Fruit fly (Drosophila melanogaster) whole organism, embryonic: ENCODE measurements around the gene CG13054.

Source experiments
- Asciz ChIP-seq: fragments of 200-800 bp; sonication (Bioruptor generic); optimal IDR thresholded peaks from 2 replicates; lab custom pipeline; 2017; ENCODE audit warnings: missing biosample characterization, mild to moderate bottlenecking, missing genetic modification characterization, missing genetic modification reagents
- BEAF-32 ChIP-seq: fragments of 200-800 bp; sonication (Bioruptor generic); optimal IDR thresholded peaks from 3 replicates; lab custom pipeline; 2017; ENCODE audit warnings: missing biosample characterization, missing genetic modification characterization, mild to moderate bottlenecking, moderate library complexity, missing genetic modification reagents
- Bgb ChIP-seq: fragments of 200-800 bp; sonication (Bioruptor generic); IDR thresholded peaks from 2 replicates; pipeline ENCODE4 v1.3.6; 2022; ENCODE audit warnings: missing biosample characterization, missing genetic modification characterization; ENCODE audit not compliant: partially characterized antibody
- CG10274 ChIP-seq: fragments of 200-800 bp; sonication (Bioruptor generic); optimal IDR thresholded peaks from 3 replicates; lab custom pipeline; 2017; ENCODE audit warnings: missing biosample characterization, mild to moderate bottlenecking, missing genetic modification characterization
- CG11085 ChIP-seq: fragments of 200-800 bp; sonication (Bioruptor generic); IDR thresholded peaks from 2 replicates; pipeline ENCODE4 v1.3.6; 2022; ENCODE audit warnings: missing biosample characterization, missing genetic modification characterization
- CG11247 ChIP-seq: fragments of 200-800 bp; sonication (Bioruptor generic); IDR thresholded peaks from 2 replicates; pipeline ENCODE4 v1.3.6; 2022; ENCODE audit warnings: missing biosample characterization, missing genetic modification characterization
- CG12299 ChIP-seq: fragments of 200-800 bp; sonication (Bioruptor generic); optimal IDR thresholded peaks from 2 replicates; lab custom pipeline; 2018; ENCODE audit warnings: missing biosample characterization, mild to moderate bottlenecking, missing genetic modification characterization
- CG13123 ChIP-seq: fragments of 200-800 bp; sonication (Bioruptor generic); optimal IDR thresholded peaks from 2 replicates; lab custom pipeline; 2016; ENCODE audit warnings: missing biosample characterization, missing genetic modification characterization
- CG13775 ChIP-seq: fragments of 200-800 bp; sonication (Bioruptor generic); optimal IDR thresholded peaks from 3 replicates; lab custom pipeline; 2017; ENCODE audit warnings: missing biosample characterization, mild to moderate bottlenecking, missing genetic modification characterization
- CG13894 ChIP-seq: fragments of 200-800 bp; sonication (Bioruptor generic); optimal IDR thresholded peaks from 3 replicates; lab custom pipeline; 2018; ENCODE audit warnings: missing biosample characterization, mild to moderate bottlenecking, missing genetic modification characterization, moderate library complexity
- CG15269 ChIP-seq: fragments of 200-800 bp; sonication (Bioruptor generic); optimal IDR thresholded peaks from 2 replicates; lab custom pipeline; 2018; ENCODE audit warnings: missing biosample characterization, mild to moderate bottlenecking, missing genetic modification characterization, moderate library complexity
- CG16779 ChIP-seq: fragments of 200-800 bp; sonication (Bioruptor generic); IDR thresholded peaks from 2 replicates; pipeline ENCODE4 v1.3.6; 2022; ENCODE audit warnings: missing biosample characterization, missing genetic modification characterization
- CG16813 ChIP-seq: fragments of 200-800 bp; sonication (Bioruptor generic); IDR thresholded peaks from 3 replicates; pipeline ENCODE4 v1.3.6; 2022; ENCODE audit warnings: missing biosample characterization, missing genetic modification characterization; ENCODE audit not compliant: partially characterized antibody
- CG1792 ChIP-seq: fragments of 200-800 bp; sonication (Bioruptor generic); optimal IDR thresholded peaks from 2 replicates; lab custom pipeline; 2016; ENCODE audit warnings: missing biosample characterization, missing genetic modification characterization
- CG2202 ChIP-seq: fragments of 200-800 bp; sonication (Bioruptor generic); optimal IDR thresholded peaks from 2 replicates; lab custom pipeline; 2018; ENCODE audit warnings: missing biosample characterization, mild to moderate bottlenecking, missing genetic modification characterization
- CG32772 ChIP-seq: fragments of 200-800 bp; sonication (Bioruptor generic); IDR thresholded peaks from 2 replicates; pipeline ENCODE4 v1.3.6; 2022; ENCODE audit warnings: missing biosample characterization, missing genetic modification characterization
- CG6791 ChIP-seq: fragments of 200-800 bp; sonication (Bioruptor generic); IDR thresholded peaks from 3 replicates; pipeline ENCODE4 v1.3.6; 2022; ENCODE audit warnings: missing biosample characterization, missing genetic modification characterization; ENCODE audit not compliant: partially characterized antibody
- CG8924 ChIP-seq: fragments of 200-800 bp; optimal IDR thresholded peaks from 3 replicates; lab custom pipeline; 2019; ENCODE audit warnings: missing biosample characterization, mild to moderate bottlenecking, missing genetic modification characterization, moderate library complexity
- Chrac-16 ChIP-seq: fragments of 200-800 bp; sonication (Bioruptor generic); optimal IDR thresholded peaks from 3 replicates; lab custom pipeline; 2016; ENCODE audit warnings: missing biosample characterization, missing genetic modification characterization
- Fer3 ChIP-seq: fragments of 200-800 bp; sonication (Bioruptor generic); optimal IDR thresholded peaks from 2 replicates; lab custom pipeline; 2018; ENCODE audit warnings: missing biosample characterization, mild to moderate bottlenecking, missing genetic modification characterization, moderate library complexity
- H15 ChIP-seq: fragments of 200-800 bp; sonication (Bioruptor generic); IDR thresholded peaks from 3 replicates; pipeline ENCODE4 v1.3.6; 2022; ENCODE audit warnings: missing biosample characterization, missing genetic modification characterization
- Lhr ChIP-seq: fragments of 200-800 bp; sonication (Bioruptor generic); optimal IDR thresholded peaks from 3 replicates; lab custom pipeline; 2017; ENCODE audit warnings: mild to moderate bottlenecking, missing biosample characterization, missing genetic modification reagents, missing genetic modification characterization
- Mad ChIP-seq: fragments of 200-800 bp; sonication (Bioruptor generic); optimal IDR thresholded peaks from 2 replicates; lab custom pipeline; 2016; ENCODE audit warnings: missing biosample characterization, missing genetic modification characterization
- Max ChIP-seq: fragments of 200-800 bp; sonication (Bioruptor generic); optimal IDR thresholded peaks from 2 replicates; lab custom pipeline; 2016; ENCODE audit warnings: missing biosample characterization, mild to moderate bottlenecking, missing genetic modification characterization
- Mrtf ChIP-seq: fragments of 200-800 bp; sonication (Bioruptor generic); IDR thresholded peaks from 3 replicates; pipeline ENCODE4 v1.3.6; 2022; ENCODE audit warnings: missing biosample characterization, missing genetic modification characterization
- Myb ChIP-seq: fragments of 200-800 bp; sonication (Bioruptor generic); optimal IDR thresholded peaks from 2 replicates; lab custom pipeline; 2016; ENCODE audit warnings: missing biosample characterization, missing genetic modification characterization
- Opbp ChIP-seq: fragments of 200-800 bp; sonication (Bioruptor generic); IDR thresholded peaks from 3 replicates; pipeline ENCODE4 v1.3.6; 2022; ENCODE audit warnings: missing biosample characterization, missing genetic modification characterization; ENCODE audit not compliant: partially characterized antibody
- Pdp1 ChIP-seq, 2 experiments: fragments of 200-800 bp; sonication (Bioruptor generic); optimal IDR thresholded peaks; 3 replicates each; lab custom pipeline; 2016; ENCODE audit warnings: missing biosample characterization in 2 of 2, missing genetic modification characterization in 2 of 2, mild to moderate bottlenecking in 1 of 2, moderate library complexity in 1 of 2
- TFAM ChIP-seq: fragments of 200-800 bp; sonication (Bioruptor generic); optimal IDR thresholded peaks from 2 replicates; lab custom pipeline; 2017; ENCODE audit warnings: missing biosample characterization, missing genetic modification characterization, inconsistent platforms
- abd-A ChIP-seq: fragments of 200-800 bp; sonication (Bioruptor generic); optimal IDR thresholded peaks from 3 replicates; lab custom pipeline; 2019; ENCODE audit warnings: missing biosample characterization, mild to moderate bottlenecking, missing genetic modification characterization, moderate library complexity
- ap ChIP-seq: fragments of 200-800 bp; sonication (Bioruptor generic); IDR thresholded peaks from 2 replicates; pipeline ENCODE4 v1.3.6; 2022; ENCODE audit warnings: missing biosample characterization, missing genetic modification characterization
- ewg ChIP-seq: fragments of 200-800 bp; sonication (Bioruptor generic); optimal IDR thresholded peaks from 3 replicates; lab custom pipeline; 2017; ENCODE audit warnings: mild to moderate bottlenecking, missing biosample characterization, missing genetic modification reagents, missing genetic modification characterization
- fd3F ChIP-seq: fragments of 200-800 bp; sonication (Bioruptor generic); optimal IDR thresholded peaks from 2 replicates; lab custom pipeline; 2018; ENCODE audit warnings: missing biosample characterization, mild to moderate bottlenecking, missing genetic modification characterization, moderate library complexity
- fd96Cb ChIP-seq: fragments of 200-800 bp; sonication (Bioruptor generic); optimal IDR thresholded peaks from 2 replicates; lab custom pipeline; 2018; ENCODE audit warnings: missing biosample characterization, mild to moderate bottlenecking, missing genetic modification characterization, moderate library complexity
- ham ChIP-seq: fragments of 200-800 bp; sonication (Bioruptor generic); IDR thresholded peaks from 2 replicates; pipeline ENCODE4 v1.3.6; 2022; ENCODE audit warnings: missing biosample characterization, missing genetic modification characterization
- hb ChIP-seq: fragments of 200-800 bp; sonication (Bioruptor generic); IDR thresholded peaks from 3 replicates; pipeline ENCODE4 v1.3.6; 2022; ENCODE audit warnings: missing biosample characterization, missing genetic modification characterization; ENCODE audit not compliant: partially characterized antibody
- jumu ChIP-seq: fragments of 200-800 bp; sonication (Bioruptor generic); optimal IDR thresholded peaks from 3 replicates; lab custom pipeline; 2016; ENCODE audit warnings: missing biosample characterization, missing genetic modification characterization
- lov ChIP-seq, 2 experiments: fragments of 200-800 bp in 1 of 2; fragments of >200 bp in 1 of 2; sonication (Bioruptor generic) in 1 of 2; IDR thresholded peaks in 1 of 2; optimal IDR thresholded peaks in 1 of 2; 2 replicates in 1 of 2; 3 replicates in 1 of 2; pipeline versions ENCODE4 v1.3.6 to Lab custom; 2017 to 2022; ENCODE audit warnings: missing biosample characterization in 1 of 2, missing genetic modification characterization in 1 of 2
- nau ChIP-seq: fragments of 200-800 bp; sonication (Bioruptor generic); optimal IDR thresholded peaks from 3 replicates; lab custom pipeline; 2017; ENCODE audit warnings: missing biosample characterization, mild to moderate bottlenecking, missing genetic modification characterization, missing genetic modification reagents
- p53 ChIP-seq: fragments of 200-800 bp; sonication (Bioruptor generic); optimal IDR thresholded peaks from 2 replicates; lab custom pipeline; 2016; ENCODE audit warnings: missing biosample characterization, missing genetic modification characterization
- pfk ChIP-seq: fragments of 200-800 bp; sonication (Bioruptor generic); optimal IDR thresholded peaks from 2 replicates; lab custom pipeline; 2018; ENCODE audit warnings: missing biosample characterization, mild to moderate bottlenecking, missing genetic modification characterization, moderate library complexity
- pros ChIP-seq: fragments of 200-800 bp; sonication (Bioruptor generic); optimal IDR thresholded peaks from 3 replicates; lab custom pipeline; 2019; ENCODE audit warnings: missing biosample characterization, mild to moderate bottlenecking, missing genetic modification characterization, moderate library complexity
- ranshi ChIP-seq: fragments of 200-800 bp; sonication (Bioruptor generic); IDR thresholded peaks from 2 replicates; pipeline ENCODE4 v1.3.6; 2022; ENCODE audit warnings: missing biosample characterization, missing genetic modification characterization
- ro ChIP-seq: fragments of 200-800 bp; sonication (Bioruptor generic); IDR thresholded peaks from 2 replicates; pipeline ENCODE4 v1.3.6; 2022; ENCODE audit warnings: missing biosample characterization, missing genetic modification characterization
- sd ChIP-seq: fragments of 200-800 bp; sonication (Bioruptor generic); optimal IDR thresholded peaks from 3 replicates; lab custom pipeline; 2018; ENCODE audit warnings: missing biosample characterization, mild to moderate bottlenecking, missing genetic modification characterization, moderate library complexity
- tap ChIP-seq: fragments of 200-800 bp; optimal IDR thresholded peaks from 3 replicates; lab custom pipeline; 2019; ENCODE audit warnings: missing biosample characterization, mild to moderate bottlenecking, missing genetic modification characterization, moderate library complexity
- tin ChIP-seq: fragments of 200-800 bp; sonication (Bioruptor generic); optimal IDR thresholded peaks from 3 replicates; lab custom pipeline; 2016; ENCODE audit warnings: missing biosample characterization, missing genetic modification characterization
- wdn ChIP-seq: fragments of 200-800 bp; sonication (Bioruptor generic); IDR thresholded peaks from 2 replicates; pipeline ENCODE4 v1.3.6; 2022; ENCODE audit warnings: missing biosample characterization, missing genetic modification characterization
- zfh2 ChIP-seq: fragments of 200-800 bp; sonication (Bioruptor generic); optimal IDR thresholded peaks from 2 replicates; lab custom pipeline; 2016; ENCODE audit warnings: missing biosample characterization, missing genetic modification characterization

Gene CG13054

dm6 chr3L:16228659-16229205 lies 28.3 kb downstream of the CG13054 start, which contains the start of gene Tmx3 (continued):
- TF ChIP-seq fd3F (GFP tag; lab: Kevin White, UChicago), result peak; percentile 86
- TF ChIP-seq CG13123 (GFP tag; lab: Kevin White, UChicago), result peak; percentile 79
- no peak for TF ChIP-seq lov (optimal IDR thresholded peaks at IDR 0.05; lab: Kevin White, UChicago)
- peak; percentile 73; the same call in 1 of the 3 replicates for TF ChIP-seq lov (GFP tag; IDR thresholded peaks at IDR 0.05; lab: Robert Waterston, UW)
- TF ChIP-seq pfk (GFP tag; lab: Kevin White, UChicago), result no peak
- TF ChIP-seq Asciz (GFP tag; lab: Kevin White, UChicago), result peak; percentile 30
- TF ChIP-seq TFAM, result no peak
- TF ChIP-seq ap (GFP tag; lab: Robert Waterston, UW), result peak; percentile 90
- peak; percentile 80 for TF ChIP-seq CG16779 (GFP tag; lab: Robert Waterston, UW)
- TF ChIP-seq CG2202, result peak; percentile 61
- TF ChIP-seq Myb (GFP tag; lab: Kevin White, UChicago), result peak; percentile 20
- no peak for TF ChIP-seq CG16813 (GFP tag; lab: Robert Waterston, UW)
- TF ChIP-seq Mad (GFP tag; lab: Kevin White, UChicago), result peak; percentile 36
- peak; percentile 23 for TF ChIP-seq jumu
- TF ChIP-seq H15 (GFP tag; lab: Robert Waterston, UW), result peak; percentile 92
- TF ChIP-seq CG13775 (GFP tag; lab: Kevin White, UChicago), result peak; percentile 87
- peak; percentile 90 for TF ChIP-seq CG15269 (tag; lab: Kevin White, UChicago)
- peak; percentile 83 for TF ChIP-seq Fer3 (tag; lab: Kevin White, UChicago)
- TF ChIP-seq nau (GFP tag; lab: Kevin White, UChicago), result peak; percentile 39
- TF ChIP-seq pros, result no peak
- peak; percentile 95 for TF ChIP-seq CG11247 (GFP tag; lab: Robert Waterston, UW)
- TF ChIP-seq ranshi (GFP tag; lab: Robert Waterston, UW), result peak; percentile 95
- peak; percentile 77 for TF ChIP-seq tap
- TF ChIP-seq sd (tag; lab: Kevin White, UChicago), result peak; percentile 85
- peak; percentile 89 for TF ChIP-seq fd96Cb
- TF ChIP-seq p53 (GFP tag; lab: Kevin White, UChicago), result no peak
- TF ChIP-seq Lhr, result peak; percentile 83
- peak; percentile 85 for TF ChIP-seq CG12299 (tag; lab: Kevin White, UChicago)
- peak; percentile 88 for TF ChIP-seq wdn
- peak; percentile 30; the same call in 1 of the 2 replicates for TF ChIP-seq ham (GFP tag; lab: Robert Waterston, UW)
- TF ChIP-seq abd-A (tag; lab: Kevin White, UChicago), result no peak
- TF ChIP-seq Bgb (GFP tag; lab: Robert Waterston, UW), result no peak
- peak; percentile 71 for TF ChIP-seq tin
- TF ChIP-seq BEAF-32, result peak; percentile 28
- no peak for TF ChIP-seq Opbp (GFP tag; lab: Robert Waterston, UW)
- peak; percentile 84; the same call in 2 of the 3 replicates for TF ChIP-seq Mrtf (GFP tag; lab: Robert Waterston, UW)
- peak; percentile 95 for TF ChIP-seq CG32772 (GFP tag; lab: Robert Waterston, UW)
- peak; percentile 70 for TF ChIP-seq ewg
- TF ChIP-seq Max (GFP tag; lab: Kevin White, UChicago), result peak; percentile 91
- no peak for TF ChIP-seq CG13894
- peak; percentile 92 for TF ChIP-seq CG11085 (GFP tag; lab: Robert Waterston, UW)
- TF ChIP-seq ro (GFP tag; lab: Robert Waterston, UW), result peak; percentile 85
- TF ChIP-seq Chrac-16 (GFP tag; lab: Kevin White, UChicago), result peak; percentile 86
- TF ChIP-seq CG6791 (GFP tag; lab: Robert Waterston, UW), result no peak
- peak in 1 of 2 experiments; percentile 66 for TF ChIP-seq Pdp1 (GFP tag; optimal IDR thresholded peaks at IDR 0.05; lab: Kevin White, UChicago)
- no peak for TF ChIP-seq CG10274
- TF ChIP-seq CG1792 (GFP tag; lab: Kevin White, UChicago), result peak; percentile 12
- no peak for TF ChIP-seq hb
- peak; percentile 74 for TF ChIP-seq zfh2
- peak; percentile 89 for TF ChIP-seq CG8924
